Worm (Caenorhabditis elegans): ENCODE data around the gene T02H6.7.

Gene T02H6.7

ce11 chrII:696776-697532 lies 14.5 kb downstream of the T02H6.7 start:
- TF ChIP-seq ztf-29 (GFP tag; IDR thresholded peaks at IDR 0.05): peak; percentile 23; the same call in 1 of the 2 replicates
- TF ChIP-seq flt-1 (GFP tag; IDR thresholded peaks at IDR 0.05): peak; percentile 69
- peak; percentile 59 for TF ChIP-seq ref-1 (GFP tag; conservative IDR thresholded peaks at IDR 0.05)
- peak; percentile 66 for TF ChIP-seq klf-2 (GFP tag; conservative IDR thresholded peaks at IDR 0.05)
- TF ChIP-seq T22C8.4 (GFP tag; IDR thresholded peaks at IDR 0.05): peak; percentile 75
- TF ChIP-seq tab-1 (GFP tag; IDR thresholded peaks at IDR 0.05): peak; percentile 81

ce11 chrII:698453-698852 lies 16.0 kb downstream of the T02H6.7 start:
- TF ChIP-seq ztf-23 (GFP tag; IDR thresholded peaks at IDR 0.05) (peak; percentile 48; the same call in 1 of the 2 replicates), tab-1 (GFP tag; IDR thresholded peaks at IDR 0.05) (0 out of 2 replicates have a peak, but pooled peaks have one; percentile 45)

- no peak for TF ChIP-seq ref-1 (GFP tag; conservative IDR thresholded peaks at IDR 0.05)
Measured at ce11 chrII:701025-701370, 18.6 kb downstream of the T02H6.7 start, which contains the start of gene T02H6.11. TSS of gene T02H6.11 (minus strand) at chrII:701125.

ce11 chrII:701371-702139 lies 19.1 kb downstream of the T02H6.7 start, which contains the start of gene thoc-1:
TSS of gene thoc-1 (plus strand) at chrII:702107.
- TF ChIP-seq ztf-29 (GFP tag; IDR thresholded peaks at IDR 0.05) (no peak), flt-1 (GFP tag; IDR thresholded peaks at IDR 0.05) (no peak), med-1 (GFP tag; optimal IDR thresholded peaks at IDR 0.05; ENCODE audit: insufficient read depth) (no peak)

ce11 chrII:709081-709480 lies 26.7 kb downstream of the T02H6.7 start, which contains the start of gene T02H6.1:
TSS of gene T02H6.1 (plus strand) at chrII:709381.
- TF ChIP-seq med-1 (GFP tag; optimal IDR thresholded peaks at IDR 0.05; ENCODE audit: insufficient read depth) (no peak), ztf-23 (GFP tag; IDR thresholded peaks at IDR 0.05) (no peak), cog-1 (tag; optimal IDR thresholded peaks at IDR 0.05) (no peak), ztf-29 (GFP tag; IDR thresholded peaks at IDR 0.05) (no peak), flt-1 (GFP tag; IDR thresholded peaks at IDR 0.05) (no peak), ref-1 (GFP tag; conservative IDR thresholded peaks at IDR 0.05) (no peak), tab-1 (GFP tag; IDR thresholded peaks at IDR 0.05) (no peak), klf-2 (GFP tag; conservative IDR thresholded peaks at IDR 0.05) (no peak)

- TF ChIP-seq ztf-23 (GFP tag; IDR thresholded peaks at IDR 0.05) (no peak), ztf-29 (GFP tag; IDR thresholded peaks at IDR 0.05) (no peak), flt-1 (GFP tag; IDR thresholded peaks at IDR 0.05) (no peak), ref-1 (GFP tag; conservative IDR thresholded peaks at IDR 0.05) (no peak)
Measured at ce11 chrII:721931-722330, 39.5 kb downstream of the T02H6.7 start.

- TF ChIP-seq ref-1 (GFP tag; conservative IDR thresholded peaks at IDR 0.05) (no peak), med-1 (GFP tag; optimal IDR thresholded peaks at IDR 0.05; ENCODE audit: insufficient read depth) (no peak), T22C8.4 (GFP tag; IDR thresholded peaks at IDR 0.05) (no peak), tab-1 (GFP tag; IDR thresholded peaks at IDR 0.05) (no peak), cog-1 (tag; optimal IDR thresholded peaks at IDR 0.05) (no peak), ztf-29 (GFP tag; IDR thresholded peaks at IDR 0.05) (no peak), flt-1 (GFP tag; IDR thresholded peaks at IDR 0.05) (no peak), ztf-23 (GFP tag; IDR thresholded peaks at IDR 0.05) (no peak), klf-2 (GFP tag; conservative IDR thresholded peaks at IDR 0.05) (no peak)
Measured at ce11 chrII:723488-723887, 41.1 kb downstream of the T02H6.7 start, which contains the start of gene rfip-2. TSS of gene rfip-2 (plus strand) at chrII:723788.

ce11 chrII:724004-724403 lies 41.6 kb downstream of the T02H6.7 start:
- TF ChIP-seq ztf-23 (GFP tag; IDR thresholded peaks at IDR 0.05): no peak
- peak; percentile 93 for TF ChIP-seq T22C8.4 (GFP tag; IDR thresholded peaks at IDR 0.05)

- TF ChIP-seq cog-1 (tag; optimal IDR thresholded peaks at IDR 0.05) (no peak), tab-1 (GFP tag; IDR thresholded peaks at IDR 0.05) (0 out of 2 replicates have a peak, but pooled peaks have one; percentile 9), ztf-29 (GFP tag; IDR thresholded peaks at IDR 0.05) (no peak), ztf-23 (GFP tag; IDR thresholded peaks at IDR 0.05) (no peak), flt-1 (GFP tag; IDR thresholded peaks at IDR 0.05) (no peak), ref-1 (GFP tag; conservative IDR thresholded peaks at IDR 0.05) (no peak), klf-2 (GFP tag; conservative IDR thresholded peaks at IDR 0.05) (no peak)
Measured at ce11 chrII:729931-730330, 47.5 kb downstream of the T02H6.7 start.

ce11 chrII:732393-732792 lies 50.0 kb downstream of the T02H6.7 start:
- TF ChIP-seq med-1 (GFP tag; optimal IDR thresholded peaks at IDR 0.05; ENCODE audit: insufficient read depth) (no peak), ref-1 (GFP tag; conservative IDR thresholded peaks at IDR 0.05) (no peak), T22C8.4 (GFP tag; IDR thresholded peaks at IDR 0.05) (no peak), ztf-23 (GFP tag; IDR thresholded peaks at IDR 0.05) (no peak), cog-1 (tag; optimal IDR thresholded peaks at IDR 0.05) (no peak), tab-1 (GFP tag; IDR thresholded peaks at IDR 0.05) (no peak), ztf-29 (GFP tag; IDR thresholded peaks at IDR 0.05) (no peak)
